Worm (Caenorhabditis elegans) whole organism, L4 larva: Measurements from ENCODE around the gene K02E2.8.
A peak's percentile ranks its signal among the peaks of the same experiment; 100 is the strongest.

ENCODE experiments used
- T26A8.4 ChIP-seq: fragments of 200-800 bp; sonication (Bioruptor generic); IDR thresholded peaks from 2 replicates; pipeline ENCODE4 v1.3.6; 2022; ENCODE audit warnings: missing genetic modification characterization, missing compliant biosample characterization
- Y105C5A.15 ChIP-seq: fragments of 200-800 bp; sonication (Bioruptor generic); IDR thresholded peaks from 2 replicates; pipeline ENCODE4 v1.3.6; 2022; ENCODE audit warnings: missing genetic modification characterization, missing compliant biosample characterization
- aha-1 ChIP-seq: fragments of 150-350 bp; peaks from one replicate; lab custom pipeline; 2014; ENCODE audit warnings: missing biosample characterization, missing genetic modification characterization
- aly-2 ChIP-seq: sonication (generic microtip); optimal IDR thresholded peaks from 2 replicates; lab custom pipeline; 2018; ENCODE audit warnings: missing biosample characterization, missing genetic modification characterization
- ama-1 ChIP-seq: fragments of 150-350 bp; optimal IDR thresholded peaks from 2 replicates; lab custom pipeline; 2014; ENCODE audit warnings: inconsistent platforms, mixed read lengths
- arid-1 ChIP-seq: fragments of 200-800 bp; sonication (Bioruptor generic); conservative IDR thresholded peaks from 2 replicates; pipeline ENCODE4 v1.3.6; 2022; ENCODE audit warnings: missing genetic modification reagents, missing genetic modification characterization, missing compliant biosample characterization
- ceh-20 ChIP-seq: fragments of 200-800 bp; sonication (Bioruptor generic); IDR thresholded peaks from 2 replicates; pipeline ENCODE4 v1.3.6; 2022; ENCODE audit warnings: missing genetic modification reagents, missing genetic modification characterization, missing compliant biosample characterization
- ces-1 ChIP-seq: fragments of 150-350 bp; sonication (generic microtip); optimal IDR thresholded peaks from 4 replicates; lab custom pipeline; 2014; ENCODE audit warnings: missing biosample characterization, missing genetic modification reagents, missing genetic modification characterization
- cey-2 ChIP-seq: sonication (generic microtip); optimal IDR thresholded peaks from 3 replicates; lab custom pipeline; 2017; ENCODE audit warnings: missing genetic modification characterization, mild to moderate bottlenecking, missing compliant biosample characterization, antibody characterized with exemption, borderline replicate concordance; ENCODE audit not compliant: insufficient read depth
- ctbp-1 ChIP-seq: fragments of 200-800 bp; sonication (Bioruptor generic); IDR thresholded peaks from 2 replicates; pipeline ENCODE4 v1.3.6; 2022; ENCODE audit warnings: missing genetic modification reagents, missing genetic modification characterization, missing compliant biosample characterization
- daf-16 ChIP-seq, 3 experiments: sonication (generic microtip); optimal IDR thresholded peaks; 2 replicates each; lab custom pipeline; 2016 to 2017; ENCODE audit warnings: missing genetic modification characterization in 3 of 3, missing genetic modification reagents in 3 of 3, mild to moderate bottlenecking in 2 of 3, missing compliant biosample characterization in 2 of 3, missing biosample characterization in 1 of 3, moderate library complexity in 1 of 3
- dmd-6 ChIP-seq: fragments of 200-800 bp; sonication (Bioruptor generic); IDR thresholded peaks from 2 replicates; pipeline ENCODE4 v1.3.6; 2022; ENCODE audit warnings: missing genetic modification reagents, missing genetic modification characterization, missing compliant biosample characterization
- dpl-1 ChIP-seq: fragments of 150-350 bp; optimal IDR thresholded peaks from 2 replicates; lab custom pipeline; 2014; ENCODE audit warnings: missing biosample characterization, missing genetic modification reagents, missing genetic modification characterization
- dve-1 ChIP-seq: sonication (generic microtip); optimal IDR thresholded peaks from 2 replicates; lab custom pipeline; 2017; ENCODE audit warnings: antibody characterized with exemption, mild to moderate bottlenecking, missing genetic modification characterization, missing compliant biosample characterization; ENCODE audit not compliant: insufficient read depth
- fkh-10 ChIP-seq: fragments of 150-350 bp; optimal IDR thresholded peaks from 2 replicates; lab custom pipeline; 2014; ENCODE audit warnings: missing biosample characterization, missing genetic modification reagents, missing genetic modification characterization
- hif-1 ChIP-seq, 2 experiments: sonication (generic microtip); optimal IDR thresholded peaks; 2 replicates each; lab custom pipeline; 2016 to 2017; ENCODE audit warnings: missing compliant biosample characterization in 2 of 2, missing genetic modification characterization in 2 of 2, missing genetic modification reagents in 2 of 2, missing genotype in 2 of 2, mild to moderate bottlenecking in 1 of 2
- hlh-11 ChIP-seq: fragments of 200-800 bp; sonication (Bioruptor generic); optimal IDR thresholded peaks from 2 replicates; lab custom pipeline; 2018; ENCODE audit warnings: mild to moderate bottlenecking, missing genetic modification characterization, missing compliant biosample characterization
- hlh-30 ChIP-seq: sonication (generic microtip); optimal IDR thresholded peaks from 2 replicates; lab custom pipeline; 2017; ENCODE audit warnings: antibody characterized with exemption, mild to moderate bottlenecking, missing genetic modification characterization, missing compliant biosample characterization; ENCODE audit not compliant: insufficient read depth
- lin-1 ChIP-seq: fragments of 200-800 bp; sonication (Bioruptor generic); IDR thresholded peaks from 2 replicates; pipeline ENCODE4 v1.3.6; 2022; ENCODE audit warnings: missing genetic modification reagents, missing genetic modification characterization, missing compliant biosample characterization
- lin-13 ChIP-seq: fragments of 150-350 bp; optimal IDR thresholded peaks from 2 replicates; lab custom pipeline; 2014; ENCODE audit warnings: missing biosample characterization, missing genetic modification reagents, missing genetic modification characterization
- lsy-2 ChIP-seq, 2 experiments: fragments of 150-350 bp in 1 of 2; sonication (generic microtip) in 1 of 2; optimal IDR thresholded peaks; 2 replicates each; lab custom pipeline; 2014 to 2017; ENCODE audit warnings: missing biosample characterization in 2 of 2, missing genetic modification characterization in 2 of 2
- madf-5 ChIP-seq, 2 experiments: fragments of 200-800 bp; sonication (Bioruptor generic); IDR thresholded peaks; 2 replicates each; pipeline ENCODE4 v1.3.6; 2022; ENCODE audit warnings: missing compliant biosample characterization in 2 of 2, missing genetic modification characterization in 2 of 2
- mdl-1 ChIP-seq, 2 experiments: fragments of 150-350 bp in 1 of 2; sonication (generic microtip) in 1 of 2; optimal IDR thresholded peaks; 2 replicates each; lab custom pipeline; 2014 to 2017; ENCODE audit warnings: missing biosample characterization in 2 of 2, missing genetic modification characterization in 2 of 2
- mep-1 ChIP-seq: fragments of 150-350 bp; sonication (generic microtip); optimal IDR thresholded peaks from 3 replicates; lab custom pipeline; 2014; ENCODE audit warnings: missing biosample characterization, missing genetic modification characterization
- mxl-3 ChIP-seq: fragments of 200-800 bp; sonication (Bioruptor generic); optimal IDR thresholded peaks from 2 replicates; lab custom pipeline; 2018; ENCODE audit warnings: mild to moderate bottlenecking, missing genetic modification characterization, missing compliant biosample characterization
- nhr-102 ChIP-seq: sonication (generic microtip); optimal IDR thresholded peaks from 2 replicates; lab custom pipeline; 2016; ENCODE audit warnings: mild to moderate bottlenecking, missing genetic modification characterization, moderate library complexity, missing compliant biosample characterization
- nhr-11 ChIP-seq: fragments of 150-350 bp; optimal IDR thresholded peaks from 2 replicates; lab custom pipeline; 2014; ENCODE audit warnings: missing biosample characterization, missing genetic modification characterization
- nhr-111 ChIP-seq: fragments of 200-800 bp; sonication (Bioruptor generic); optimal IDR thresholded peaks from 2 replicates; lab custom pipeline; 2018; ENCODE audit warnings: mild to moderate bottlenecking, missing genetic modification characterization, missing compliant biosample characterization
- nhr-28 ChIP-seq: fragments of 150-350 bp; optimal IDR thresholded peaks from 2 replicates; lab custom pipeline; 2014; ENCODE audit warnings: missing biosample characterization, missing genetic modification characterization
- nhr-48 ChIP-seq: sonication (generic microtip); optimal IDR thresholded peaks from 2 replicates; lab custom pipeline; 2016; ENCODE audit warnings: mild to moderate bottlenecking, missing genetic modification characterization, missing compliant biosample characterization
- nhr-6 ChIP-seq: fragments of 150-350 bp; optimal IDR thresholded peaks from 2 replicates; lab custom pipeline; 2014; ENCODE audit warnings: missing biosample characterization, missing genetic modification characterization
- nhr-77 ChIP-seq: fragments of 150-350 bp; optimal IDR thresholded peaks from 2 replicates; lab custom pipeline; 2014; ENCODE audit warnings: missing biosample characterization, missing genetic modification characterization
- php-3 ChIP-seq: fragments of 200-800 bp; sonication (Bioruptor generic); IDR thresholded peaks from 2 replicates; pipeline ENCODE4 v1.3.6; 2022; ENCODE audit warnings: missing genetic modification reagents, missing genetic modification characterization, missing compliant biosample characterization
- pqm-1 ChIP-seq: sonication (generic microtip); optimal IDR thresholded peaks from 2 replicates; lab custom pipeline; 2017; ENCODE audit warnings: missing biosample characterization, missing genetic modification characterization
- set-16 ChIP-seq: fragments of 200-800 bp; sonication (Bioruptor generic); IDR thresholded peaks from 2 replicates; pipeline ENCODE4 v1.3.6; 2022; ENCODE audit warnings: missing genetic modification reagents, missing genetic modification characterization, missing compliant biosample characterization
- snpc-1.2 ChIP-seq: fragments of 200-800 bp; sonication (Bioruptor generic); IDR thresholded peaks from 2 replicates; pipeline ENCODE4 v1.3.6; 2022; ENCODE audit warnings: missing genetic modification reagents, missing genetic modification characterization, missing compliant biosample characterization
- snpc-4 ChIP-seq: fragments of 150-350 bp; optimal IDR thresholded peaks from 2 replicates; lab custom pipeline; 2014; ENCODE audit warnings: missing biosample characterization, missing genetic modification characterization
- spr-1 ChIP-seq: sonication (generic microtip); optimal IDR thresholded peaks from 2 replicates; lab custom pipeline; 2016; ENCODE audit warnings: mild to moderate bottlenecking, missing genetic modification characterization, missing compliant biosample characterization
- tra-1 ChIP-seq: fragments of 200-800 bp; sonication (Bioruptor generic); IDR thresholded peaks from 2 replicates; pipeline ENCODE4 v1.3.6; 2022; ENCODE audit warnings: missing genetic modification reagents, missing genetic modification characterization, missing compliant biosample characterization
- unc-62 ChIP-seq, 3 experiments: fragments of 150-350 bp in 1 of 3; sonication (generic microtip); optimal IDR thresholded peaks in 2 of 3; peaks in 1 of 3; 1 replicate in 1 of 3; 2 replicates in 2 of 3; lab custom pipeline; 2014 to 2017; ENCODE audit warnings: missing biosample characterization in 3 of 3, missing genetic modification characterization in 3 of 3, missing genetic modification reagents in 3 of 3, missing genotype in 1 of 3
- zip-11 ChIP-seq: fragments of 200-800 bp; sonication (Bioruptor generic); IDR thresholded peaks from 2 replicates; pipeline ENCODE4 v1.3.6; 2022; ENCODE audit warnings: missing genetic modification characterization, missing compliant biosample characterization
- ztf-11 ChIP-seq: fragments of 150-350 bp; optimal IDR thresholded peaks from 2 replicates; lab custom pipeline; 2014; ENCODE audit warnings: missing biosample characterization, missing genetic modification characterization
- ztf-7 ChIP-seq: fragments of 150-350 bp; optimal IDR thresholded peaks from 2 replicates; lab custom pipeline; 2014; ENCODE audit warnings: missing biosample characterization, missing genetic modification characterization

The K02E2.8 gene

ce11 chrV:20415415-20415814 lies 48.7 kb upstream of the K02E2.8 start (continued):
- TF ChIP-seq snpc-4: no peak
- TF ChIP-seq, all 104 proteins: peak for 10

ce11 chrV:20413936-20414335 lies 47.2 kb upstream of the K02E2.8 start:
- peak in 1 of 2 experiments; percentile 64 for TF ChIP-seq unc-62 (GFP tag; optimal IDR thresholded peaks at IDR 0.05 in 1 of 2; lab: Kevin White, UChicago)
- no peak for TF ChIP-seq unc-62 (tag; optimal IDR thresholded peaks at IDR 0.05; lab: Kevin White, UChicago)
- TF ChIP-seq arid-1: no peak
- TF ChIP-seq, all 104 proteins: peak for 1

ce11 chrV:20413426-20413825 lies 46.7 kb upstream of the K02E2.8 start:
- TF ChIP-seq dve-1 (peak; percentile 74), mdl-1 (tag; optimal IDR thresholded peaks at IDR 0.05; lab: Kevin White, UChicago) (peak in 1 of 2 experiments; percentile 46), nhr-111 (GFP tag; lab: Kevin White, UChicago) (no peak), lsy-2 (tag; optimal IDR thresholded peaks at IDR 0.05; lab: Kevin White, UChicago) (peak in 1 of 2 experiments; percentile 15), T26A8.4 (0 out of 2 replicates have a peak, but pooled peaks have one; percentile 26), lin-13 (GFP tag; lab: Kevin White, UChicago) (peak; percentile 63), ces-1 (GFP tag; lab: Kevin White, UChicago) (no peak), hif-1 (tag; optimal IDR thresholded peaks at IDR 0.05; lab: Kevin White, UChicago) (peak; percentile 13 to 52), hlh-30 (peak; percentile 85), aly-2 (tag; lab: Kevin White, UChicago) (no peak), lin-1 (GFP tag; lab: Robert Waterston, UW) (peak; percentile 95), daf-16 (GFP tag; optimal IDR thresholded peaks at IDR 0.05; lab: Kevin White, UChicago) (no peak), daf-16 (tag; optimal IDR thresholded peaks at IDR 0.05; lab: Kevin White, UChicago) (peak; percentile 91), snpc-4 (no peak), hlh-11 (tag; lab: Kevin White, UChicago) (peak; percentile 90), nhr-11 (tag; lab: Kevin White, UChicago) (no peak), tra-1 (GFP tag; lab: Robert Waterston, UW) (peak; percentile 81), ztf-11 (tag; lab: Kevin White, UChicago) (no peak), pqm-1 (tag; lab: Kevin White, UChicago) (peak; percentile 47), dpl-1 (GFP tag; lab: Kevin White, UChicago) (no peak), ztf-7 (peak; percentile 54), ceh-20 (GFP tag; lab: Robert Waterston, UW) (0 out of 2 replicates have a peak, but pooled peaks have one; percentile 39), aha-1 (peak; percentile 30), Y105C5A.15 (GFP tag; lab: Robert Waterston, UW) (no peak), madf-5 (GFP tag; IDR thresholded peaks at IDR 0.05; lab: Robert Waterston, UW) (no peak), set-16 (GFP tag; lab: Robert Waterston, UW) (peak; percentile 16; the same call in 1 of the 2 replicates), php-3 (GFP tag; lab: Robert Waterston, UW) (peak; percentile 65), nhr-28 (tag; lab: Kevin White, UChicago) (peak; percentile 74), spr-1 (tag; lab: Kevin White, UChicago) (no peak), nhr-77 (tag; lab: Kevin White, UChicago) (peak; percentile 42), dmd-6 (GFP tag; lab: Robert Waterston, UW) (peak; percentile 97), nhr-6 (tag; lab: Kevin White, UChicago) (no peak), ama-1 (lab: Kevin White, UChicago) (peak; percentile 92), nhr-48 (tag; lab: Kevin White, UChicago) (peak; percentile 38), mep-1 (tag; lab: Kevin White, UChicago) (no peak), ctbp-1 (no peak), zip-11 (GFP tag; lab: Robert Waterston, UW) (no peak), cey-2 (peak; percentile 33), mxl-3 (GFP tag; lab: Kevin White, UChicago) (peak; percentile 62), snpc-1.2 (no peak), fkh-10 (no peak), nhr-102 (peak; percentile 28)
